Worm (Caenorhabditis elegans): ENCODE results near the gene F37C12.18.
A peak's percentile ranks its signal among the peaks of the same experiment; 100 is the strongest.

Gene F37C12.18

ce11 chrIII:7234148-7234547 lies 38.9 kb upstream of the F37C12.18 start, which contains the start of gene ndus-8:
Gene ndus-8 (minus strand): TSS chrIII:7234202.
- TF ChIP-seq ztf-4 (tag; optimal IDR thresholded peaks at IDR 0.05): peak; percentile 59
- TF ChIP-seq unc-62 (GFP tag; optimal IDR thresholded peaks at IDR 0.05): no peak
- no peak for TF ChIP-seq dmd-4 (tag; optimal IDR thresholded peaks at IDR 0.05)
- TF ChIP-seq gmeb-1 (tag; optimal IDR thresholded peaks at IDR 0.05): peak; percentile 75
- peak; percentile 59 for TF ChIP-seq egl-27 (tag; optimal IDR thresholded peaks at IDR 0.05)
- TF ChIP-seq ama-1 (optimal IDR thresholded peaks at IDR 0.05): no peak
- peak; percentile 36 for TF ChIP-seq sem-4 (tag; optimal IDR thresholded peaks at IDR 0.05)
- peak; percentile 40 for TF ChIP-seq F13H6.1 (tag; optimal IDR thresholded peaks at IDR 0.05)
- no peak for TF ChIP-seq nhr-23 (tag; optimal IDR thresholded peaks at IDR 0.05)
- peak; percentile 61 to 86 for TF ChIP-seq lsy-2 (tag; optimal IDR thresholded peaks at IDR 0.05)
- peak; percentile 58 for TF ChIP-seq sma-3 (GFP tag; optimal IDR thresholded peaks at IDR 0.05)
- TF ChIP-seq nhr-11 (tag; optimal IDR thresholded peaks at IDR 0.05): no peak
- no peak for TF ChIP-seq ceh-16 (tag; optimal IDR thresholded peaks at IDR 0.05)
- TF ChIP-seq blmp-1 (tag; optimal IDR thresholded peaks at IDR 0.05; ENCODE audit: insufficient read depth): no peak
- TF ChIP-seq unc-39 (tag; optimal IDR thresholded peaks at IDR 0.05): no peak
- TF ChIP-seq ceh-82 (tag; optimal IDR thresholded peaks at IDR 0.05): no peak
- TF ChIP-seq snpc-4 (tag; optimal IDR thresholded peaks at IDR 0.05): peak; percentile 74
- TF ChIP-seq zag-1 (tag; optimal IDR thresholded peaks at IDR 0.05): no peak
- TF ChIP-seq nhr-10 (tag; optimal IDR thresholded peaks at IDR 0.05): no peak
- TF ChIP-seq mab-5 (tag; optimal IDR thresholded peaks at IDR 0.05): no peak
- TF ChIP-seq R02D3.7 (tag; optimal IDR thresholded peaks at IDR 0.05): no peak
- no peak for TF ChIP-seq skn-1 (tag; optimal IDR thresholded peaks at IDR 0.05)
- TF ChIP-seq mbf-1 (tag; optimal IDR thresholded peaks at IDR 0.05): no peak
- TF ChIP-seq mdl-1 (tag; optimal IDR thresholded peaks at IDR 0.05): no peak
- no peak for TF ChIP-seq aly-2 (tag; optimal IDR thresholded peaks at IDR 0.05)
- no peak for TF ChIP-seq nhr-77 (tag; optimal IDR thresholded peaks at IDR 0.05)
- no peak for TF ChIP-seq nhr-12 (tag; optimal IDR thresholded peaks at IDR 0.05)
- TF ChIP-seq nhr-237 (tag; optimal IDR thresholded peaks at IDR 0.05): no peak
- peak; percentile 43 for TF ChIP-seq nhr-129 (tag; optimal IDR thresholded peaks at IDR 0.05)
- TF ChIP-seq elt-3 (tag; optimal IDR thresholded peaks at IDR 0.05): no peak
- TF ChIP-seq ztf-11 (tag; optimal IDR thresholded peaks at IDR 0.05): no peak
- TF ChIP-seq ztf-1 (GFP tag; conservative IDR thresholded peaks at IDR 0.05): no peak
- TF ChIP-seq C34F6.9 (tag; optimal IDR thresholded peaks at IDR 0.05): peak; percentile 79
- no peak for TF ChIP-seq ZK546.5 (tag; optimal IDR thresholded peaks at IDR 0.05)
- TF ChIP-seq elt-1 (tag; optimal IDR thresholded peaks at IDR 0.05): no peak
- peak; percentile 32 for TF ChIP-seq nhr-6 (tag; optimal IDR thresholded peaks at IDR 0.05)
- TF ChIP-seq sma-9 (GFP tag; optimal IDR thresholded peaks at IDR 0.05): peak; percentile 86
- TF ChIP-seq sma-9 (tag; optimal IDR thresholded peaks at IDR 0.05): no peak
- TF ChIP-seq peb-1 (tag; optimal IDR thresholded peaks at IDR 0.05): no peak
- TF ChIP-seq crh-2 (tag; optimal IDR thresholded peaks at IDR 0.05): peak; percentile 67
- peak; percentile 7 for TF ChIP-seq fos-1 (tag; optimal IDR thresholded peaks at IDR 0.05)
- no peak for TF ChIP-seq Y55F3AM.14 (GFP tag; optimal IDR thresholded peaks at IDR 0.05)
- no peak for TF ChIP-seq unc-55 (GFP tag; optimal IDR thresholded peaks at IDR 0.05)
- TF ChIP-seq lin-39 (tag; optimal IDR thresholded peaks at IDR 0.05): no peak
- TF ChIP-seq nhr-25 (tag; optimal IDR thresholded peaks at IDR 0.05): peak; percentile 69
- TF ChIP-seq lin-13 (GFP tag; optimal IDR thresholded peaks at IDR 0.05): peak; percentile 60
- peak; percentile 54 for TF ChIP-seq nhr-21 (tag; optimal IDR thresholded peaks at IDR 0.05)
- TF ChIP-seq alr-1 (tag; optimal IDR thresholded peaks at IDR 0.05): no peak
- peak; percentile 54 for TF ChIP-seq lin-11 (tag; optimal IDR thresholded peaks at IDR 0.05)
